Worm (Caenorhabditis elegans): ENCODE data around the gene C36A4.11.

DNA sequence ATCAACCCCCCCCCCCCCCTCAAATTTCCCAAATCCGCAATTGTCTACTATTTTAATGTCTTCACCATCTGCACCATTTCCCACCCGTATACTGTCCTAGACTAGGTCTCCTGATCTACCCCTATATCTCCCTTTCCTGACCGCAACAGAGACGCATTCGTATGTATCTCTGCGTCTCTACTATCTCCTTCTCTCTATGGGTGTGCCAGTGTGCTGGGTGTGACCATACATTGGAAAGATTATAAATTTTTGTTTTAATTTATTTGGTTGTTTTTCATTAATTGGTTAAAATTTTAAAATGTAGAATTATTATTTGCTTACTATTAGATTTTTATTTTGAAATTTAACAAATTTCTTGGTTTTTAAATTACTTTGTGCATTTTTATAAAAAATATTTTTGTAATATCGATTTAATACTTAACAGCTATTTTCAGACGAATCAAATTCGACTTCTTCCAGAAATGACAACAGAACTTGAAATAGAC, 18.4 kb upstream of the C36A4.11 start, which contains the start of gene amx-1:
- TF ChIP-seq hnd-1 (tag; optimal IDR thresholded peaks at IDR 0.05) (no peak), scrt-1 (GFP tag; IDR thresholded peaks at IDR 0.05) (no peak), ama-1 (optimal IDR thresholded peaks at IDR 0.05) (no peak)
